Fruit fly (Drosophila melanogaster) whole organism, wandering third instar larva: ENCODE measurements around the gene Rcd5.

Experiments used
- HLH106 ChIP-seq: fragments of 200-800 bp; optimal IDR thresholded peaks from 3 replicates; lab custom pipeline; 2019; ENCODE audit warnings: missing biosample characterization, mild to moderate bottlenecking, missing genetic modification characterization, moderate library complexity
- br ChIP-seq: fragments of 200-800 bp; sonication (Bioruptor generic); optimal IDR thresholded peaks from 2 replicates; lab custom pipeline; 2016; ENCODE audit warnings: missing biosample characterization, missing genetic modification characterization
- dl ChIP-seq, 2 experiments: fragments of 175-275, 200-275 bp in 1 of 2; fragments of 200-275 bp in 1 of 2; sonication (Bioruptor generic); optimal IDR thresholded peaks; lab custom pipeline; 2018; ENCODE audit warnings: mild to moderate bottlenecking in 2 of 2, missing biosample characterization in 2 of 2, missing genetic modification characterization in 2 of 2, moderate library complexity in 2 of 2; ENCODE audit not compliant: partially characterized antibody in 2 of 2, insufficient read depth in 1 of 2
- h ChIP-seq: fragments of 200-800 bp; sonication (Bioruptor generic); optimal IDR thresholded peaks from 3 replicates; lab custom pipeline; 2016; ENCODE audit warnings: missing biosample characterization, mild to moderate bottlenecking, missing genetic modification characterization

dm6 chr3L:4024464-4024863 is 15.9 kb upstream of the Rcd5 start:
- TF ChIP-seq h (GFP tag; lab: Kevin White, UChicago) (no peak), HLH106 (no peak), br (GFP tag; lab: Kevin White, UChicago) (no peak), dl (GFP tag; optimal IDR thresholded peaks at IDR 0.05; lab: Kevin White, UChicago; ENCODE audit: insufficient read depth in 1 of 2, partially characterized antibody in 2 of 2) (no peak)
